Fruit fly (Drosophila melanogaster) whole organism, wandering third instar larva: ENCODE measurements around the gene CG32811.

ENCODE experiments used
- Abd-B ChIP-seq: fragments of >200 bp; optimal IDR thresholded peaks from 2 replicates; lab custom pipeline; 2017; ENCODE audit warnings: missing biosample characterization, missing genetic modification characterization
- Dfd ChIP-seq: fragments of >200 bp; optimal IDR thresholded peaks from 2 replicates; lab custom pipeline; 2017; ENCODE audit warnings: missing biosample characterization, missing genetic modification characterization
- Hr83 ChIP-seq: fragments of 200-300 bp; sonication (Bioruptor generic); optimal IDR thresholded peaks from 2 replicates; lab custom pipeline; 2016; ENCODE audit warnings: missing biosample characterization, mild to moderate bottlenecking, missing genetic modification characterization, moderate library complexity; ENCODE audit not compliant: poor library complexity, severe bottlenecking
- Mio ChIP-seq: sonication (Bioruptor generic); optimal IDR thresholded peaks from 2 replicates; lab custom pipeline; 2016; ENCODE audit warnings: missing biosample characterization, missing genetic modification characterization
- lola ChIP-seq: fragments of >200 bp; optimal IDR thresholded peaks from 2 replicates; lab custom pipeline; 2017; ENCODE audit warnings: missing biosample characterization, missing genetic modification characterization
- pan ChIP-seq: fragments of >200 bp; optimal IDR thresholded peaks from 2 replicates; lab custom pipeline; 2017
- sv ChIP-seq: fragments of 200-800 bp; sonication (Bioruptor generic); optimal IDR thresholded peaks from 3 replicates; lab custom pipeline; 2016; ENCODE audit warnings: missing biosample characterization, missing genetic modification characterization

- TF ChIP-seq Abd-B (GFP tag; lab: Kevin White, UChicago): no peak
- no peak for TF ChIP-seq sv (GFP tag; lab: Kevin White, UChicago)
- no peak for TF ChIP-seq Hr83 (GFP tag; lab: Kevin White, UChicago)
- no peak for TF ChIP-seq Mio (GFP tag; lab: Kevin White, UChicago)
- TF ChIP-seq Dfd (GFP tag; lab: Kevin White, UChicago): no peak
- no peak for TF ChIP-seq lola
- TF ChIP-seq pan (lab: Kevin White, UChicago): no peak
These were observed 33.6 kb downstream of the CG32811 start for dm6 chrX:1264547-1264946.
